Fruit fly (Drosophila melanogaster): ENCODE data around the gene Gug.

The Gug gene

DNA sequence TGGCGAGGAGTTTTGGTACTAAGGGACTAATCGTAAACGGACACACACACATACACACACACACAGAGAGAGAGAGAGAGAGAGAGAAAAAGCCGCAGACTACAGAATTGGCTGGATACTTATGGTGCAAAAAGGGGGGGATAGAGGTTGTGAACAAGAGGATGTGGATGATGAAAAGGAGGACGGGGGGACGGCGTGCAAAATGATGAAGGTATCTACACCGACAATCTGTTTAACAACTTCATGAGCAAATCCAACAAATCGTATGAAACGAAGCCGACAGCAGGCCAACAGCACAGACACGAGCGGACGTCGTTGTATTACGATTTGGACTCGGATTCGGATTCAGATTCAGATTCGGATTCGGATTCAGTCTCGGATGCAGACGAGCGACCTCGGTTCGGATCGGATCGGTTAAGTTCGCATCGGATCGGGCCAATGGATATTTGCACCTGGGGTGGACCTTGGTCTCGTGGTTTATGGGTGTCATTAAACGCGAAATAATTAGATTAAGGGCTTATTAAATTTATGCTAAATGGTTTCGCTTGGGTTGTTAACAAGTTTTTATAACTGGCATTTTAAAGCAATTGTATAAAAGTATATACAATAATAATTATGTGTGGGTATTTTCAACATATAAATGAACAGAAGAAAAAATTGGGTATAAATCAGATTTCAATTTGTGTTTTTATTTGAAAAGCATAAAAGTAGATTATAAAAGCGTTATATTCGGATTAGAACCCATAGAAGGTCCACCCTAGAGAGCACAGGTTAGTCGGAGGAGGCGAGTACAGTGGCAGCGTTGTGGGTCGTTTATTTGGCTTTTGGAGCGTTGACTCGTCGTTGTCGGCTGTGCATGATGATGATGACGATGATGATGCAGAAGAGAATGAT lies 5.5 kb downstream of the Gug start (continued):
- TF ChIP-seq CG17328 (GFP tag; IDR thresholded peaks at IDR 0.05) (peak; percentile 63), slp2 (GFP tag; optimal IDR thresholded peaks at IDR 0.05) (peak; percentile 39), ap (GFP tag; IDR thresholded peaks at IDR 0.05) (peak; percentile 54), cad (GFP tag; optimal IDR thresholded peaks at IDR 0.05) (peak; percentile 67), E2f1 (GFP tag; IDR thresholded peaks at IDR 0.05) (peak; percentile 79), NFAT (GFP tag; IDR thresholded peaks at IDR 0.05) (peak; percentile 73), sd (tag; optimal IDR thresholded peaks at IDR 0.05) (peak; percentile 50), CG8281 (tag; optimal IDR thresholded peaks at IDR 0.05) (peak; percentile 55), CG2199 (GFP tag; IDR thresholded peaks at IDR 0.05) (no peak), aop (GFP tag; IDR thresholded peaks at IDR 0.05) (no peak), HLH3B (GFP tag; IDR thresholded peaks at IDR 0.05) (peak; percentile 70), slou (GFP tag; optimal IDR thresholded peaks at IDR 0.05) (peak; percentile 83), disco-r (GFP tag; optimal IDR thresholded peaks at IDR 0.05) (peak; percentile 9), dpn (GFP tag; optimal IDR thresholded peaks at IDR 0.05) (peak; percentile 71 to 78), CG6683 (GFP tag; optimal IDR thresholded peaks at IDR 0.05) (peak; percentile 91), CG10366 (GFP tag; IDR thresholded peaks at IDR 0.05) (peak; percentile 69), CG3995 (GFP tag; optimal IDR thresholded peaks at IDR 0.05) (peak; percentile 55), Spps (tag; optimal IDR thresholded peaks at IDR 0.05) (peak; percentile 77), sug (tag; optimal IDR thresholded peaks at IDR 0.05) (peak; percentile 83), dysf (GFP tag; IDR thresholded peaks at IDR 0.05) (peak; percentile 91), CG12942 (GFP tag; optimal IDR thresholded peaks at IDR 0.05) (peak; percentile 76), gcm (GFP tag; optimal IDR thresholded peaks at IDR 0.05) (peak; percentile 91), HLHmδ (GFP tag; optimal IDR thresholded peaks at IDR 0.05) (no peak), pfk (GFP tag; optimal IDR thresholded peaks at IDR 0.05) (no peak), croc (GFP tag; conservative IDR thresholded peaks at IDR 0.05) (peak; percentile 55; the same call in 2 of the 3 replicates), zen2 (GFP tag; IDR thresholded peaks at IDR 0.05; ENCODE audit: partially characterized antibody) (no peak), bbx (GFP tag; IDR thresholded peaks at IDR 0.05; ENCODE audit: partially characterized antibody) (no peak), MTF-1 (GFP tag; optimal IDR thresholded peaks at IDR 0.05; ENCODE audit: borderline replicate concordance) (peak; percentile 19), Ada2b (GFP tag; IDR thresholded peaks at IDR 0.05) (peak; percentile 67), CG11696 (GFP tag; IDR thresholded peaks at IDR 0.05) (peak; percentile 73), Oaz (GFP tag; IDR thresholded peaks at IDR 0.05) (0 out of 2 replicates have a peak, but pooled peaks have one; percentile 49), Ets65A (GFP tag) (no peak), CG11398 (GFP tag; optimal IDR thresholded peaks at IDR 0.05) (no peak), CG4404 (GFP tag; IDR thresholded peaks at IDR 0.05) (peak; percentile 34; the same call in 1 of the 2 replicates), mam (GFP tag; optimal IDR thresholded peaks at IDR 0.05) (peak; percentile 67), toy (GFP tag; IDR thresholded peaks at IDR 0.05) (0 out of 2 replicates have a peak, but pooled peaks have one; percentile 25), tio (GFP tag; optimal IDR thresholded peaks at IDR 0.05) (peak; percentile 83), dmrt99B (tag; optimal IDR thresholded peaks at IDR 0.05) (peak; percentile 95), CkIIα-i1 (GFP tag; IDR thresholded peaks at IDR 0.05) (no peak), CG16813 (GFP tag; IDR thresholded peaks at IDR 0.05; ENCODE audit: partially characterized antibody) (no peak), CG6791 (GFP tag; IDR thresholded peaks at IDR 0.05; ENCODE audit: partially characterized antibody) (no peak), CG11456 (GFP tag; IDR thresholded peaks at IDR 0.05) (peak; percentile 79), chm (GFP tag; IDR thresholded peaks at IDR 0.05) (peak; percentile 23; the same call in 1 of the 2 replicates), dmrt11E (tag; optimal IDR thresholded peaks at IDR 0.05) (peak; percentile 62), CG12104 (GFP tag; optimal IDR thresholded peaks at IDR 0.05) (peak; percentile 91), Dll (GFP tag; IDR thresholded peaks at IDR 0.05; ENCODE audit: partially characterized antibody) (no peak), CG13775 (GFP tag; optimal IDR thresholded peaks at IDR 0.05) (peak; percentile 85), CG7745 (tag; optimal IDR thresholded peaks at IDR 0.05) (no peak), Dip2 (GFP tag; IDR thresholded peaks at IDR 0.05) (no peak; the same call in 1 of the 2 replicates)

All from whole organism, embryonic.